Worm (Caenorhabditis elegans): ENCODE results near the gene F25B5.6.

Gene F25B5.6

ce11 chrIII:5936992-5937391 lies 11.5 kb downstream of the F25B5.6 start, which contains the start of gene EGAP1.1:
TSS of gene EGAP1.1 (minus strand) at chrIII:5937220.
- TF ChIP-seq mdl-1 (tag; optimal IDR thresholded peaks at IDR 0.05) (no peak), ceh-82 (tag; optimal IDR thresholded peaks at IDR 0.05) (no peak), lin-13 (GFP tag; optimal IDR thresholded peaks at IDR 0.05) (no peak), efl-3 (GFP tag; optimal IDR thresholded peaks at IDR 0.05) (no peak), fkh-10 (GFP tag; optimal IDR thresholded peaks at IDR 0.05) (peak; percentile 53), ztf-11 (tag; optimal IDR thresholded peaks at IDR 0.05) (no peak), blmp-1 (tag; optimal IDR thresholded peaks at IDR 0.05) (no peak), nhr-90 (tag; optimal IDR thresholded peaks at IDR 0.05; ENCODE audit: poor library complexity) (no peak), pqm-1 (tag; optimal IDR thresholded peaks at IDR 0.05) (no peak), pag-3 (tag; optimal IDR thresholded peaks at IDR 0.05; ENCODE audit: borderline replicate concordance, insufficient read depth) (no peak), ceh-90 (tag; optimal IDR thresholded peaks at IDR 0.05) (no peak), unc-62 (GFP tag; optimal IDR thresholded peaks at IDR 0.05) (no peak), lsy-2 (tag; optimal IDR thresholded peaks at IDR 0.05) (no peak), lin-14 (GFP tag; optimal IDR thresholded peaks at IDR 0.05) (peak; percentile 32), fkh-8 (tag; optimal IDR thresholded peaks at IDR 0.05) (peak; percentile 30)

DNA sequence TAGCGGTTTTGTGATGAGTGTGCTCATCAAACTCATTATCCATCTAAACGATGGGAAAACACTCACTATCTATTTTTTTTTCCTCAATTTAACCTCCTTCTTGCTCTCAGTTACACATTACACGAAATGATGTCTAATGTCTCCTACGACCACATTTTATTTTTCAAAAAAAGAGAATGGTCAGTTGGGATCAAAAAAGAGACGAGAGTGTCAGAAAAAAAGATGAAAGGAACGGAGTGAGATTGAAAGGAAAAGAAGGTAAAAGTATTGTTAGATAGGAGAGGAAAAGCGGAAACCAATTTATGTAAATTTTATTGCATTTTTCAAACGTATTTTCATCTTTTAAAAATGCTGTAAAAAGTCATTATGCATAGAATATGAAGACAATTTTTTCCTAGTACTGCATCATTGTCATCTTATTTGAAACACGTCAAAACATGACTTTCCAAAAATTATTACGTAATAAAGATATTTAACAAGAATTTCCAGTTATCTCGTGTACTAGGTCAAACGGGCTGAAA lies 14.3 kb downstream of the F25B5.6 start:
- no peak for TF ChIP-seq ceh-90 (tag; optimal IDR thresholded peaks at IDR 0.05)
- no peak for TF ChIP-seq sup-37 (GFP tag; optimal IDR thresholded peaks at IDR 0.05)
- TF ChIP-seq zag-1 (tag; optimal IDR thresholded peaks at IDR 0.05) = no peak
- no peak for TF ChIP-seq C16A3.4 (tag; optimal IDR thresholded peaks at IDR 0.05)
- no peak for TF ChIP-seq nhr-12 (tag; optimal IDR thresholded peaks at IDR 0.05)
- TF ChIP-seq xbp-1 (tag; optimal IDR thresholded peaks at IDR 0.05) = no peak
- no peak for TF ChIP-seq fkh-4 (tag; optimal IDR thresholded peaks at IDR 0.05; ENCODE audit: borderline replicate concordance)
- no peak for TF ChIP-seq tbx-2 (tag; optimal IDR thresholded peaks at IDR 0.05)
- no peak for TF ChIP-seq ets-5 (GFP tag; IDR thresholded peaks at IDR 0.05)
- no peak for TF ChIP-seq nhr-237 (tag; optimal IDR thresholded peaks at IDR 0.05)
- no peak for TF ChIP-seq ama-1 (optimal IDR thresholded peaks at IDR 0.05)
- TF ChIP-seq snpc-4 (tag; optimal IDR thresholded peaks at IDR 0.05) = no peak
- TF ChIP-seq Y116A8C.19 (tag; optimal IDR thresholded peaks at IDR 0.05; ENCODE audit: borderline replicate concordance) = no peak
- TF ChIP-seq rnt-1 (tag; optimal IDR thresholded peaks at IDR 0.05) = peak; percentile 7
- peak; percentile 84 for TF ChIP-seq blmp-1 (tag; optimal IDR thresholded peaks at IDR 0.05)
- no peak for TF ChIP-seq nhr-28 (tag; optimal IDR thresholded peaks at IDR 0.05)
- peak; percentile 59 for TF ChIP-seq lin-14 (GFP tag; optimal IDR thresholded peaks at IDR 0.05)
- TF ChIP-seq ztf-11 (tag; optimal IDR thresholded peaks at IDR 0.05) = no peak
- no peak for TF ChIP-seq nhr-47 (tag; optimal IDR thresholded peaks at IDR 0.05)
- TF ChIP-seq unc-130 (tag; optimal IDR thresholded peaks at IDR 0.05) = no peak
- TF ChIP-seq zip-4 (GFP tag; optimal IDR thresholded peaks at IDR 0.05) = no peak
- no peak for TF ChIP-seq ceh-63 (GFP tag; optimal IDR thresholded peaks at IDR 0.05)

ce11 chrIII:5932853-5933252 lies 15.7 kb downstream of the F25B5.6 start, which contains the start of gene zmp-1:
TSS of gene zmp-1 (minus strand) at chrIII:5932953.
- no peak for TF ChIP-seq F16B12.6 (tag; optimal IDR thresholded peaks at IDR 0.05)
- no peak for TF ChIP-seq swsn-7 (tag; optimal IDR thresholded peaks at IDR 0.05)
- no peak for TF ChIP-seq fkh-10 (GFP tag; optimal IDR thresholded peaks at IDR 0.05)
- no peak for TF ChIP-seq nhr-47 (tag; optimal IDR thresholded peaks at IDR 0.05)
- no peak for TF ChIP-seq hpl-2 (GFP tag; optimal IDR thresholded peaks at IDR 0.05)
- TF ChIP-seq aly-2 (tag; optimal IDR thresholded peaks at IDR 0.05) = no peak
- TF ChIP-seq efl-1 (optimal IDR thresholded peaks at IDR 0.05) = no peak
- TF ChIP-seq efl-1 (GFP tag; optimal IDR thresholded peaks at IDR 0.05 in 1 of 2) = no peak
- no peak for TF ChIP-seq nhr-71 (tag; optimal IDR thresholded peaks at IDR 0.05)
- no peak for TF ChIP-seq nhr-19 (GFP tag; conservative IDR thresholded peaks at IDR 0.05)
- TF ChIP-seq ceh-8 (GFP tag; optimal IDR thresholded peaks at IDR 0.05) = no peak
- TF ChIP-seq mdl-1 (tag; optimal IDR thresholded peaks at IDR 0.05) = no peak
- no peak for TF ChIP-seq sox-4 (tag; optimal IDR thresholded peaks at IDR 0.05)
- TF ChIP-seq nhr-77 (tag; optimal IDR thresholded peaks at IDR 0.05) = no peak
- TF ChIP-seq elt-2 (tag; optimal IDR thresholded peaks at IDR 0.05) = no peak
